Worm (Caenorhabditis elegans) whole organism, young adult: ENCODE measurements around the gene C13F10.5.

ENCODE experiments used
- B0019.2 ChIP-seq: fragments of 200-800 bp; sonication (Bioruptor generic); conservative IDR thresholded peaks from 2 replicates; pipeline ENCODE4 v1.3.6; 2022; ENCODE audit warnings: missing genetic modification reagents, missing genetic modification characterization, missing compliant biosample characterization
- F49E8.2 ChIP-seq: sonication (generic microtip); optimal IDR thresholded peaks from 3 replicates; lab custom pipeline; 2017; ENCODE audit warnings: missing genetic modification characterization, mild to moderate bottlenecking, missing compliant biosample characterization, antibody characterized with exemption, moderate library complexity; ENCODE audit not compliant: insufficient read depth
- K12H6.12 ChIP-seq: fragments of 200-800 bp; sonication (Bioruptor generic); optimal IDR thresholded peaks from 2 replicates; lab custom pipeline; 2018; ENCODE audit warnings: mild to moderate bottlenecking, missing genetic modification characterization, missing compliant biosample characterization
- atf-7 ChIP-seq: sonication (generic microtip); optimal IDR thresholded peaks from 2 replicates; lab custom pipeline; 2017; ENCODE audit warnings: mild to moderate bottlenecking, missing genetic modification characterization, missing compliant biosample characterization
- athp-1 ChIP-seq: sonication (generic microtip); optimal IDR thresholded peaks from 2 replicates; lab custom pipeline; 2017; ENCODE audit warnings: mild to moderate bottlenecking, missing genetic modification characterization, missing compliant biosample characterization
- dpl-1 ChIP-seq: fragments of 150-350 bp; optimal IDR thresholded peaks from 2 replicates; lab custom pipeline; 2014; ENCODE audit warnings: missing biosample characterization, missing genetic modification reagents, missing genetic modification characterization
- efl-1 ChIP-seq: fragments of 150-350 bp; optimal IDR thresholded peaks from 2 replicates; lab custom pipeline; 2014; ENCODE audit warnings: missing biosample characterization, missing genetic modification reagents, missing genetic modification characterization
- ets-4 ChIP-seq: fragments of 200-800 bp; sonication (Bioruptor generic); optimal IDR thresholded peaks from 2 replicates; lab custom pipeline; 2018; ENCODE audit warnings: mild to moderate bottlenecking, missing genetic modification characterization, missing compliant biosample characterization
- lin-35 ChIP-seq, 3 experiments: fragments of 150-350 bp in 2 of 3; sonication (generic microtip) in 1 of 3; optimal IDR thresholded peaks; 2 replicates each; lab custom pipeline; 2014 to 2018; ENCODE audit warnings: missing biosample characterization in 3 of 3, missing genetic modification characterization in 3 of 3, missing genetic modification reagents in 3 of 3
- lsy-27 ChIP-seq: sonication (generic microtip); optimal IDR thresholded peaks from 2 replicates; lab custom pipeline; 2017; ENCODE audit warnings: missing genetic modification characterization, mild to moderate bottlenecking, missing compliant biosample characterization, antibody characterized with exemption, missing genotype, borderline replicate concordance; ENCODE audit not compliant: insufficient read depth
- mes-4 ChIP-seq: sonication (generic microtip); optimal IDR thresholded peaks from 2 replicates; lab custom pipeline; 2016; ENCODE audit warnings: missing genotype, missing genetic modification characterization, missing compliant biosample characterization
- nfya-1 ChIP-seq: sonication (generic microtip); optimal IDR thresholded peaks from 2 replicates; lab custom pipeline; 2017; ENCODE audit warnings: antibody characterized with exemption, missing compliant biosample characterization, missing genetic modification characterization, borderline replicate concordance; ENCODE audit not compliant: insufficient read depth
- pha-4 ChIP-seq: fragments of 150-350 bp; sonication (generic microtip); optimal IDR thresholded peaks from 2 replicates; lab custom pipeline; 2014; ENCODE audit warnings: missing biosample characterization, missing genetic modification reagents, missing genetic modification characterization
- unc-62 ChIP-seq: fragments of 150-350 bp; optimal IDR thresholded peaks from 2 replicates; lab custom pipeline; 2014; ENCODE audit warnings: missing biosample characterization, missing genetic modification reagents, missing genetic modification characterization

DNA sequence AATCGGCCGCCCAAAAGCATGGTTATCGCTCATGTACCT, 18.0 kb upstream of the C13F10.5 start, which contains the start of gene hpo-9:
- TF ChIP-seq lin-35 (GFP tag; optimal IDR thresholded peaks at IDR 0.05; lab: Kevin White, UChicago) = no peak
- TF ChIP-seq B0019.2 (GFP tag; lab: Robert Waterston, UW) = no peak
- TF ChIP-seq nfya-1 (tag; lab: Kevin White, UChicago) = no peak
- TF ChIP-seq pha-4 = no peak
- TF ChIP-seq ets-4 = no peak
- TF ChIP-seq atf-7 (tag; lab: Kevin White, UChicago) = no peak
- no peak for TF ChIP-seq dpl-1
- no peak for TF ChIP-seq efl-1 (GFP tag; lab: Kevin White, UChicago)
- no peak for TF ChIP-seq F49E8.2 (tag; lab: Kevin White, UChicago)
- no peak for TF ChIP-seq athp-1 (tag; lab: Kevin White, UChicago)
- TF ChIP-seq mes-4 (tag; lab: Kevin White, UChicago) = no peak
- no peak for TF ChIP-seq unc-62 (GFP tag; lab: Kevin White, UChicago)
- no peak for TF ChIP-seq K12H6.12 (tag; lab: Kevin White, UChicago)
- TF ChIP-seq lsy-27 (tag; lab: Kevin White, UChicago) = no peak
